Fruit fly (Drosophila melanogaster) whole organism, embryonic: ENCODE measurements around the gene CG11052.

ENCODE experiments used
- Bgb ChIP-seq: fragments of 200-800 bp; sonication (Bioruptor generic); IDR thresholded peaks from 2 replicates; pipeline ENCODE4 v1.3.6; 2022; ENCODE audit warnings: missing biosample characterization, missing genetic modification characterization; ENCODE audit not compliant: partially characterized antibody
- CG10979 ChIP-seq: fragments of 200-800 bp; sonication (Bioruptor generic); optimal IDR thresholded peaks from 2 replicates; lab custom pipeline; 2018; ENCODE audit warnings: missing biosample characterization, mild to moderate bottlenecking, missing genetic modification characterization, moderate library complexity
- CG12744 ChIP-seq: fragments of 200-800 bp; sonication (Bioruptor generic); optimal IDR thresholded peaks from 2 replicates; lab custom pipeline; 2016; ENCODE audit warnings: missing biosample characterization, missing genetic modification characterization
- CG15269 ChIP-seq: fragments of 200-800 bp; sonication (Bioruptor generic); optimal IDR thresholded peaks from 2 replicates; lab custom pipeline; 2018; ENCODE audit warnings: missing biosample characterization, mild to moderate bottlenecking, missing genetic modification characterization, moderate library complexity
- CG17186 ChIP-seq: fragments of 200-800 bp; sonication (Bioruptor generic); optimal IDR thresholded peaks from 3 replicates; lab custom pipeline; 2017; ENCODE audit warnings: missing biosample characterization, missing genetic modification reagents, missing genetic modification characterization
- CG17361 ChIP-seq: fragments of 200-800 bp; sonication (Bioruptor generic); IDR thresholded peaks from 3 replicates; pipeline ENCODE4 v1.3.6; 2022; ENCODE audit warnings: missing biosample characterization, missing genetic modification characterization
- CG31441 ChIP-seq: fragments of 200-800 bp; sonication (Bioruptor generic); IDR thresholded peaks from 2 replicates; pipeline ENCODE4 v1.3.6; 2022; ENCODE audit warnings: missing biosample characterization, missing genetic modification characterization
- CG34376 ChIP-seq: fragments of 200-800 bp; sonication (Bioruptor generic); optimal IDR thresholded peaks from 2 replicates; lab custom pipeline; 2018; ENCODE audit warnings: missing biosample characterization, mild to moderate bottlenecking, missing genetic modification characterization
- CG34422 ChIP-seq: fragments of 200-800 bp; sonication (Bioruptor generic); IDR thresholded peaks from 3 replicates; pipeline ENCODE4 v1.3.6; 2022; ENCODE audit warnings: missing biosample characterization, missing genetic modification characterization
- CG7987 ChIP-seq: fragments of 200-800 bp; sonication (Bioruptor generic); optimal IDR thresholded peaks from 2 replicates; lab custom pipeline; 2018; ENCODE audit warnings: missing biosample characterization, mild to moderate bottlenecking, missing genetic modification characterization, moderate library complexity
- CG8290 ChIP-seq, 3 experiments: fragments of 200-800 bp; sonication (Bioruptor generic); optimal IDR thresholded peaks; 2 replicates each; lab custom pipeline; 2016 to 2019; ENCODE audit warnings: missing biosample characterization in 3 of 3, missing genetic modification characterization in 3 of 3, mild to moderate bottlenecking in 2 of 3, moderate library complexity in 1 of 3
- Dip2 ChIP-seq: fragments of 200-800 bp; sonication (Bioruptor generic); IDR thresholded peaks from 2 replicates; pipeline ENCODE4 v1.3.6; 2022; ENCODE audit warnings: missing biosample characterization, missing genetic modification characterization
- HHEX ChIP-seq: fragments of 200-800 bp; sonication (Bioruptor generic); optimal IDR thresholded peaks from 3 replicates; lab custom pipeline; 2017; ENCODE audit warnings: missing biosample characterization, mild to moderate bottlenecking, missing genetic modification characterization, missing genetic modification reagents
- Hmr ChIP-seq: fragments of 200-800 bp; sonication (Bioruptor generic); optimal IDR thresholded peaks from 3 replicates; lab custom pipeline; 2017; ENCODE audit warnings: mild to moderate bottlenecking, missing biosample characterization, missing genetic modification reagents, missing genetic modification characterization
- Jarid2 ChIP-seq: fragments of 200-800 bp; sonication (Bioruptor generic); optimal IDR thresholded peaks from 3 replicates; lab custom pipeline; 2017; ENCODE audit warnings: mild to moderate bottlenecking, missing biosample characterization, missing genetic modification reagents, missing genetic modification characterization
- Med ChIP-seq: fragments of 200-800 bp; sonication (Bioruptor generic); peaks from one replicate; lab custom pipeline; 2016; ENCODE audit warnings: missing biosample characterization, missing genetic modification characterization, mild to moderate bottlenecking, inconsistent platforms, moderate library complexity
- Meics ChIP-seq: fragments of 200-800 bp; sonication (Bioruptor generic); optimal IDR thresholded peaks from 2 replicates; lab custom pipeline; 2017; ENCODE audit warnings: missing biosample characterization, mild to moderate bottlenecking, missing genetic modification characterization
- NC2β ChIP-seq: fragments of 200-800 bp; sonication (Bioruptor generic); optimal IDR thresholded peaks from 2 replicates; lab custom pipeline; 2016; ENCODE audit warnings: missing biosample characterization, missing genetic modification characterization
- Pdp1 ChIP-seq, 2 experiments: fragments of 200-800 bp; sonication (Bioruptor generic); optimal IDR thresholded peaks; 3 replicates each; lab custom pipeline; 2016; ENCODE audit warnings: missing biosample characterization in 2 of 2, missing genetic modification characterization in 2 of 2, mild to moderate bottlenecking in 1 of 2, moderate library complexity in 1 of 2
- Ptx1 ChIP-seq: fragments of 200-800 bp; sonication (Bioruptor generic); IDR thresholded peaks from 2 replicates; pipeline ENCODE4 v1.3.6; 2022; ENCODE audit warnings: missing biosample characterization, missing genetic modification characterization
- Scr ChIP-seq: fragments of 200-800 bp; sonication (Bioruptor generic); IDR thresholded peaks from 2 replicates; pipeline ENCODE4 v1.3.6; 2022; ENCODE audit warnings: missing biosample characterization, missing genetic modification characterization; ENCODE audit not compliant: partially characterized antibody
- Side ChIP-seq: fragments of 200-800 bp; sonication (Bioruptor generic); optimal IDR thresholded peaks from 2 replicates; lab custom pipeline; 2016; ENCODE audit warnings: missing biosample characterization, missing genetic modification characterization
- Spps ChIP-seq: fragments of 200-800 bp; sonication (Bioruptor generic); optimal IDR thresholded peaks from 2 replicates; lab custom pipeline; 2018; ENCODE audit warnings: missing biosample characterization, mild to moderate bottlenecking, missing genetic modification characterization
- Sry-δ ChIP-seq: fragments of 200-800 bp; sonication (Bioruptor generic); optimal IDR thresholded peaks from 2 replicates; lab custom pipeline; 2016; ENCODE audit warnings: missing biosample characterization, missing genetic modification characterization
- Tbp ChIP-seq: fragments of >200 bp; optimal IDR thresholded peaks from 2 replicates; lab custom pipeline; 2018; ENCODE audit warnings: missing biosample characterization, missing genetic modification characterization
- ato ChIP-seq: fragments of 200-800 bp; sonication (Bioruptor generic); IDR thresholded peaks from 2 replicates; pipeline ENCODE4 v1.3.6; 2022; ENCODE audit warnings: missing biosample characterization, missing genetic modification characterization; ENCODE audit not compliant: partially characterized antibody
- bigmax ChIP-seq: fragments of 200-800 bp; sonication (Bioruptor generic); optimal IDR thresholded peaks from 2 replicates; lab custom pipeline; 2018; ENCODE audit warnings: missing biosample characterization, mild to moderate bottlenecking, missing genetic modification characterization
- chinmo ChIP-seq: fragments of 200-800 bp; sonication (Bioruptor generic); IDR thresholded peaks from 4 replicates; pipeline ENCODE4 v1.3.6; 2022; ENCODE audit warnings: missing biosample characterization, missing genetic modification characterization; ENCODE audit not compliant: partially characterized antibody
- dpn ChIP-seq, 2 experiments: fragments of 200-800 bp; sonication (Bioruptor generic); optimal IDR thresholded peaks; 3 replicates each; lab custom pipeline; 2016; ENCODE audit warnings: missing biosample characterization in 2 of 2, missing genetic modification characterization in 2 of 2
- eve ChIP-seq, 2 experiments: fragments of >200 bp; optimal IDR thresholded peaks; 2 replicates each; lab custom pipeline; 2017; ENCODE audit warnings: missing biosample characterization in 2 of 2, missing genetic modification characterization in 2 of 2
- exex ChIP-seq: fragments of 200-800 bp; sonication (Bioruptor generic); optimal IDR thresholded peaks from 4 replicates; lab custom pipeline; 2018; ENCODE audit warnings: missing biosample characterization, mild to moderate bottlenecking, missing genetic modification characterization, moderate library complexity
- gfzf ChIP-seq: fragments of 200-800 bp; sonication (Bioruptor generic); optimal IDR thresholded peaks from 2 replicates; lab custom pipeline; 2016; ENCODE audit warnings: missing biosample characterization, mild to moderate bottlenecking, missing genetic modification characterization, moderate library complexity
- gsb-n ChIP-seq: fragments of 200-800 bp; sonication (Bioruptor generic); optimal IDR thresholded peaks from 3 replicates; lab custom pipeline; 2018; ENCODE audit warnings: missing biosample characterization, mild to moderate bottlenecking, missing genetic modification characterization
- jumu ChIP-seq: fragments of 200-800 bp; sonication (Bioruptor generic); optimal IDR thresholded peaks from 3 replicates; lab custom pipeline; 2016; ENCODE audit warnings: missing biosample characterization, missing genetic modification characterization
- lov ChIP-seq, 2 experiments: fragments of 200-800 bp in 1 of 2; fragments of >200 bp in 1 of 2; sonication (Bioruptor generic) in 1 of 2; IDR thresholded peaks in 1 of 2; optimal IDR thresholded peaks in 1 of 2; 2 replicates in 1 of 2; 3 replicates in 1 of 2; pipeline versions ENCODE4 v1.3.6 to Lab custom; 2017 to 2022; ENCODE audit warnings: missing biosample characterization in 1 of 2, missing genetic modification characterization in 1 of 2
- nom ChIP-seq: fragments of 200-800 bp; sonication (Bioruptor generic); optimal IDR thresholded peaks from 2 replicates; lab custom pipeline; 2017; ENCODE audit warnings: missing biosample characterization, missing genetic modification characterization, mild to moderate bottlenecking, moderate library complexity, missing genetic modification reagents
- pfk ChIP-seq: fragments of 200-800 bp; sonication (Bioruptor generic); optimal IDR thresholded peaks from 2 replicates; lab custom pipeline; 2018; ENCODE audit warnings: missing biosample characterization, mild to moderate bottlenecking, missing genetic modification characterization, moderate library complexity
- pita ChIP-seq: fragments of 200-800 bp; sonication (Bioruptor generic); optimal IDR thresholded peaks from 2 replicates; lab custom pipeline; 2017; ENCODE audit warnings: missing biosample characterization, mild to moderate bottlenecking, missing genetic modification characterization
- run ChIP-seq: fragments of 200-800 bp; sonication (Bioruptor generic); optimal IDR thresholded peaks from 3 replicates; lab custom pipeline; 2018; ENCODE audit warnings: missing biosample characterization, mild to moderate bottlenecking, missing genetic modification characterization
- shn ChIP-seq: fragments of 200-800 bp; sonication (Bioruptor generic); optimal IDR thresholded peaks from 3 replicates; lab custom pipeline; 2016; ENCODE audit warnings: missing biosample characterization, missing genetic modification characterization
- stwl ChIP-seq: fragments of 200-800 bp; sonication (Bioruptor generic); optimal IDR thresholded peaks from 3 replicates; lab custom pipeline; 2018; ENCODE audit warnings: missing biosample characterization, mild to moderate bottlenecking, missing genetic modification characterization, moderate library complexity
- tx ChIP-seq: fragments of 200-800 bp; sonication (Bioruptor generic); optimal IDR thresholded peaks from 2 replicates; lab custom pipeline; 2016; ENCODE audit warnings: missing biosample characterization, missing genetic modification characterization
- wdn ChIP-seq: fragments of 200-800 bp; sonication (Bioruptor generic); IDR thresholded peaks from 2 replicates; pipeline ENCODE4 v1.3.6; 2022; ENCODE audit warnings: missing biosample characterization, missing genetic modification characterization
- wek ChIP-seq: fragments of 200-800 bp; sonication (Bioruptor generic); optimal IDR thresholded peaks from 3 replicates; lab custom pipeline; 2018; ENCODE audit warnings: missing biosample characterization, mild to moderate bottlenecking, missing genetic modification characterization, moderate library complexity
- zf30C ChIP-seq: fragments of 200-800 bp; sonication (Bioruptor generic); optimal IDR thresholded peaks from 3 replicates; lab custom pipeline; 2018; ENCODE audit warnings: missing biosample characterization, mild to moderate bottlenecking, missing genetic modification characterization

Gene CG11052

dm6 chr3R:7977011-7977925, 31.8 kb downstream of the CG11052 start (continued):
- peak; percentile 44 for TF ChIP-seq Spps (tag; lab: Kevin White, UChicago)
- TF ChIP-seq Sry-δ (GFP tag; lab: Kevin White, UChicago), result peak; percentile 50
- TF ChIP-seq nom (GFP tag; lab: Kevin White, UChicago), result peak; percentile 15
- peak; percentile 59; the same call in 1 of the 3 replicates for TF ChIP-seq CG34422 (GFP tag; lab: Robert Waterston, UW)
- TF ChIP-seq run, result no peak
- peak; percentile 86 for TF ChIP-seq CG34376
- peak; percentile 5 for TF ChIP-seq zf30C
- peak; percentile 36; the same call in 1 of the 3 replicates for TF ChIP-seq CG17361 (GFP tag; lab: Robert Waterston, UW)
- peak; percentile 39 for TF ChIP-seq CG17186
- TF ChIP-seq Side (GFP tag; lab: Kevin White, UChicago), result peak; percentile 2
- peak; percentile 34; the same call in 1 of the 2 replicates for TF ChIP-seq ato (GFP tag; lab: Robert Waterston, UW)
- TF ChIP-seq Scr (GFP tag; lab: Robert Waterston, UW), result 0 out of 2 replicates have a peak, but pooled peaks have one; percentile 36
- peak; percentile 2 for TF ChIP-seq shn (GFP tag; lab: Kevin White, UChicago)
- TF ChIP-seq tx, result peak; percentile 42
- TF ChIP-seq eve (GFP tag; optimal IDR thresholded peaks at IDR 0.05; lab: Kevin White, UChicago), result peak in 1 of 2 experiments; percentile 89
- peak; percentile 55 for TF ChIP-seq exex (tag; lab: Kevin White, UChicago)
- peak; percentile 16 for TF ChIP-seq jumu (GFP tag; lab: Kevin White, UChicago)
- peak; percentile 62 for TF ChIP-seq Hmr
- TF ChIP-seq CG31441 (GFP tag; lab: Robert Waterston, UW), result no peak
- TF ChIP-seq pita (GFP tag; lab: Kevin White, UChicago), result no peak
- no peak for TF ChIP-seq CG12744 (GFP tag; lab: Kevin White, UChicago)
- TF ChIP-seq pfk (GFP tag; lab: Kevin White, UChicago), result no peak
- peak; percentile 34 for TF ChIP-seq NC2β
- TF ChIP-seq Meics (GFP tag; lab: Kevin White, UChicago), result peak; percentile 12
- no peak for TF ChIP-seq CG8290 (GFP tag; optimal IDR thresholded peaks at IDR 0.05; lab: Kevin White, UChicago)
- TF ChIP-seq CG8290 (tag; optimal IDR thresholded peaks at IDR 0.05; lab: Kevin White, UChicago), result peak in 1 of 2 experiments; percentile 61
- peak in 1 of 2 experiments; percentile 9 for TF ChIP-seq dpn (GFP tag; optimal IDR thresholded peaks at IDR 0.05; lab: Kevin White, UChicago)
- peak; percentile 5 for TF ChIP-seq CG10979 (tag; lab: Kevin White, UChicago)
- peak; percentile 29 for TF ChIP-seq wek
- TF ChIP-seq bigmax, result peak; percentile 91
- peak; percentile 53 for TF ChIP-seq gsb-n (tag; lab: Kevin White, UChicago)
- TF ChIP-seq CG7987 (GFP tag; lab: Kevin White, UChicago), result peak; percentile 36
- TF ChIP-seq Tbp, result no peak
- 0 out of 2 replicates have a peak, but pooled peaks have one; percentile 22 for TF ChIP-seq Ptx1 (GFP tag; lab: Robert Waterston, UW)
- TF ChIP-seq wdn (GFP tag; lab: Robert Waterston, UW), result no peak
- TF ChIP-seq Bgb (GFP tag; lab: Robert Waterston, UW), result peak; percentile 28; the same call in 1 of the 2 replicates
- TF ChIP-seq chinmo (GFP tag; lab: Robert Waterston, UW), result peak; percentile 43; the same call in 1 of the 4 replicates
- TF ChIP-seq Pdp1 (GFP tag; optimal IDR thresholded peaks at IDR 0.05; lab: Kevin White, UChicago), result peak; percentile 10 to 94
- peak; percentile 5 for TF ChIP-seq HHEX
- TF ChIP-seq Jarid2 (GFP tag; lab: Kevin White, UChicago), result peak; percentile 68
- TF ChIP-seq Med (GFP tag; lab: Kevin White, UChicago), result peak; percentile 89
- no peak for TF ChIP-seq Dip2 (GFP tag; lab: Robert Waterston, UW)
- no peak for TF ChIP-seq lov (optimal IDR thresholded peaks at IDR 0.05; lab: Kevin White, UChicago)
- TF ChIP-seq lov (GFP tag; IDR thresholded peaks at IDR 0.05; lab: Robert Waterston, UW), result no peak
- peak; percentile 98 for TF ChIP-seq gfzf (GFP tag; lab: Kevin White, UChicago)
- peak; percentile 71 for TF ChIP-seq stwl (tag; lab: Kevin White, UChicago)
- TF ChIP-seq CG15269 (tag; lab: Kevin White, UChicago), result peak; percentile 13
